Worm (Caenorhabditis elegans): ENCODE results near the gene fbxa-105.
"Not testable (repeated sequence)": the region's sequence is repeated elsewhere in the genome, so short reads cannot be mapped to it uniquely, and the experiment has no call there.

fbxa-105 gene

ce11 chrV:7345494-7345893 is 46.3 kb downstream of the fbxa-105 start, which contains the start of gene nhr-147:
TSS of gene nhr-147 (plus strand) at chrV:7345794.
- TF ChIP-seq nhr-77 (tag; optimal IDR thresholded peaks at IDR 0.05); C34B4.2 (tag; optimal IDR thresholded peaks at IDR 0.05); efl-1 (optimal IDR thresholded peaks at IDR 0.05); efl-1 (GFP tag; optimal IDR thresholded peaks at IDR 0.05 in 1 of 2): not testable (repeated sequence)

ce11 chrV:7343522-7343921 is 48.3 kb downstream of the fbxa-105 start, which contains the start of gene srh-244:
TSS of gene srh-244 (plus strand) at chrV:7343822.
- TF ChIP-seq ztf-4 (tag; optimal IDR thresholded peaks at IDR 0.05) (no peak), lin-39 (tag; optimal IDR thresholded peaks at IDR 0.05) (no peak), fkh-8 (tag; optimal IDR thresholded peaks at IDR 0.05) (no peak), ama-1 (optimal IDR thresholded peaks at IDR 0.05) (no peak), efl-3 (GFP tag; optimal IDR thresholded peaks at IDR 0.05) (no peak), mdl-1 (tag; optimal IDR thresholded peaks at IDR 0.05) (no peak), nhr-237 (tag; optimal IDR thresholded peaks at IDR 0.05) (no peak), nhr-19 (GFP tag; conservative IDR thresholded peaks at IDR 0.05) (no peak), nhr-47 (tag; optimal IDR thresholded peaks at IDR 0.05) (no peak), sox-4 (tag; optimal IDR thresholded peaks at IDR 0.05) (no peak), blmp-1 (tag; optimal IDR thresholded peaks at IDR 0.05) (no peak), ets-5 (GFP tag; IDR thresholded peaks at IDR 0.05) (no peak)

ce11 chrV:7341942-7342341 is 49.9 kb downstream of the fbxa-105 start, which contains the start of the genes nhr-263 and nhr-148:
TSS of gene nhr-263 (minus strand) at chrV:7342042.
TSS of gene nhr-148 (plus strand) at chrV:7342156.
- TF ChIP-seq blmp-1 (tag; optimal IDR thresholded peaks at IDR 0.05) (peak; percentile 2), fkh-4 (tag; optimal IDR thresholded peaks at IDR 0.05; ENCODE audit: borderline replicate concordance) (no peak), ztf-11 (tag; optimal IDR thresholded peaks at IDR 0.05) (no peak), unc-30 (tag; optimal IDR thresholded peaks at IDR 0.05) (no peak)

Measured in whole organism, L1 larva.